Fruit fly (Drosophila melanogaster) whole organism, embryonic: Measurements from ENCODE around the gene senju.

ENCODE experiments used
- Atf6 ChIP-seq: fragments of 200-800 bp; sonication (Bioruptor generic); IDR thresholded peaks from 2 replicates; pipeline ENCODE4 v1.3.6; 2022; ENCODE audit warnings: missing biosample characterization, missing genetic modification characterization
- CG12071 ChIP-seq: fragments of 200-800 bp; sonication (Bioruptor generic); optimal IDR thresholded peaks from 3 replicates; lab custom pipeline; 2018; ENCODE audit warnings: missing biosample characterization, mild to moderate bottlenecking, missing genetic modification characterization
- CG12104 ChIP-seq: fragments of 200-800 bp; sonication (Bioruptor generic); optimal IDR thresholded peaks from 3 replicates; lab custom pipeline; 2016; ENCODE audit warnings: missing biosample characterization, missing genetic modification characterization
- CG12155 ChIP-seq: fragments of 200-800 bp; sonication (Bioruptor generic); optimal IDR thresholded peaks from 3 replicates; lab custom pipeline; 2016; ENCODE audit warnings: missing biosample characterization, missing genetic modification characterization
- CG13287 ChIP-seq: fragments of 200-800 bp; sonication (Bioruptor generic); IDR thresholded peaks from 2 replicates; pipeline ENCODE4 v1.3.6; 2022; ENCODE audit warnings: missing biosample characterization, missing genetic modification characterization; ENCODE audit not compliant: partially characterized antibody
- CG16863 ChIP-seq: fragments of 200-800 bp; sonication (Bioruptor generic); optimal IDR thresholded peaks from 3 replicates; lab custom pipeline; 2016; ENCODE audit warnings: missing biosample characterization, missing genetic modification characterization
- CG17568 ChIP-seq: fragments of 200-800 bp; sonication (Bioruptor generic); optimal IDR thresholded peaks from 2 replicates; lab custom pipeline; 2018; ENCODE audit warnings: missing biosample characterization, mild to moderate bottlenecking, missing genetic modification characterization, moderate library complexity
- CG17912 ChIP-seq: fragments of 200-800 bp; sonication (Bioruptor generic); optimal IDR thresholded peaks from 2 replicates; lab custom pipeline; 2018; ENCODE audit warnings: missing biosample characterization, mild to moderate bottlenecking, missing genetic modification characterization
- CG1832 ChIP-seq: fragments of 200-800 bp; sonication (Bioruptor generic); optimal IDR thresholded peaks from 2 replicates; lab custom pipeline; 2017; ENCODE audit warnings: missing biosample characterization, mild to moderate bottlenecking, missing genetic modification characterization, inconsistent platforms
- CG2116 ChIP-seq: fragments of 200-800 bp; sonication (Bioruptor generic); optimal IDR thresholded peaks from 3 replicates; lab custom pipeline; 2018; ENCODE audit warnings: missing biosample characterization, mild to moderate bottlenecking, missing genetic modification characterization
- CG3065 ChIP-seq: fragments of 200-800 bp; sonication (Bioruptor generic); optimal IDR thresholded peaks from 2 replicates; lab custom pipeline; 2016; ENCODE audit warnings: missing biosample characterization, missing genetic modification characterization
- CG31388 ChIP-seq: fragments of 200-800 bp; sonication (Bioruptor generic); optimal IDR thresholded peaks from 2 replicates; lab custom pipeline; 2016; ENCODE audit warnings: missing biosample characterization, missing genetic modification characterization
- CG32532 ChIP-seq: fragments of 200-800 bp; sonication (Bioruptor generic); IDR thresholded peaks from 2 replicates; pipeline ENCODE4 v1.3.6; 2022; ENCODE audit warnings: missing biosample characterization, missing genetic modification characterization
- CG32767 ChIP-seq: fragments of 200-800 bp; sonication (Bioruptor generic); IDR thresholded peaks from 2 replicates; pipeline ENCODE4 v1.3.6; 2022; ENCODE audit warnings: missing biosample characterization, missing genetic modification characterization
- CG33557 ChIP-seq: fragments of 200-800 bp; sonication (Bioruptor generic); optimal IDR thresholded peaks from 2 replicates; lab custom pipeline; 2019; ENCODE audit warnings: missing biosample characterization, mild to moderate bottlenecking, missing genetic modification characterization, moderate library complexity
- CG34376 ChIP-seq: fragments of 200-800 bp; sonication (Bioruptor generic); optimal IDR thresholded peaks from 2 replicates; lab custom pipeline; 2018; ENCODE audit warnings: missing biosample characterization, mild to moderate bottlenecking, missing genetic modification characterization
- CG34422 ChIP-seq: fragments of 200-800 bp; sonication (Bioruptor generic); IDR thresholded peaks from 3 replicates; pipeline ENCODE4 v1.3.6; 2022; ENCODE audit warnings: missing biosample characterization, missing genetic modification characterization
- CG3726 ChIP-seq: fragments of 200-800 bp; sonication (Bioruptor generic); IDR thresholded peaks from 3 replicates; pipeline ENCODE4, ENCODE4 v1.3.6; 2022; ENCODE audit warnings: missing biosample characterization, missing genetic modification characterization
- CG7271 ChIP-seq: fragments of 200-800 bp; sonication (Bioruptor generic); optimal IDR thresholded peaks from 2 replicates; lab custom pipeline; 2018; ENCODE audit warnings: missing biosample characterization, mild to moderate bottlenecking, missing genetic modification characterization, moderate library complexity
- CkIIα-i1 ChIP-seq: fragments of 200-800 bp; sonication (Bioruptor generic); IDR thresholded peaks from 2 replicates; pipeline ENCODE4 v1.3.6; 2022; ENCODE audit warnings: missing biosample characterization, missing genetic modification characterization
- Dfd ChIP-seq, 2 experiments: fragments of >200 bp; optimal IDR thresholded peaks; 2 replicates each; lab custom pipeline; 2017; ENCODE audit warnings: missing biosample characterization in 2 of 2, missing genetic modification characterization in 2 of 2
- Dip3 ChIP-seq: fragments of 200-800 bp; sonication (Bioruptor generic); optimal IDR thresholded peaks from 3 replicates; lab custom pipeline; 2016; ENCODE audit warnings: missing biosample characterization, missing genetic modification characterization
- E2f1 ChIP-seq: fragments of 200-800 bp; sonication (Bioruptor generic); IDR thresholded peaks from 2 replicates; pipeline ENCODE4 v1.3.6; 2022; ENCODE audit warnings: missing biosample characterization, missing genetic modification characterization
- Eip74EF ChIP-seq, 2 experiments: fragments of 200-800 bp in 1 of 2; fragments of >200 bp in 1 of 2; sonication (Bioruptor generic) in 1 of 2; optimal IDR thresholded peaks; 2 replicates each; lab custom pipeline; 2017 to 2019; ENCODE audit warnings: missing biosample characterization in 2 of 2, missing genetic modification characterization in 2 of 2, mild to moderate bottlenecking in 1 of 2, moderate library complexity in 1 of 2
- Elba2 ChIP-seq: fragments of 200-800 bp; sonication (Bioruptor generic); optimal IDR thresholded peaks from 3 replicates; lab custom pipeline; 2016; ENCODE audit warnings: missing biosample characterization, missing genetic modification characterization
- Hand ChIP-seq: fragments of 200-800 bp; sonication (Bioruptor generic); optimal IDR thresholded peaks from 2 replicates; lab custom pipeline; 2017; ENCODE audit warnings: mild to moderate bottlenecking, missing biosample characterization, missing genetic modification reagents, missing genetic modification characterization
- HmgZ ChIP-seq: fragments of 200-800 bp; sonication (Bioruptor generic); optimal IDR thresholded peaks from 2 replicates; lab custom pipeline; 2018; ENCODE audit warnings: missing biosample characterization, mild to moderate bottlenecking, missing genetic modification characterization
- Lpt ChIP-seq: fragments of >200 bp; optimal IDR thresholded peaks from 2 replicates; lab custom pipeline; 2018; ENCODE audit warnings: missing biosample characterization, missing genetic modification characterization
- Myb ChIP-seq: fragments of 200-800 bp; sonication (Bioruptor generic); optimal IDR thresholded peaks from 2 replicates; lab custom pipeline; 2016; ENCODE audit warnings: missing biosample characterization, missing genetic modification characterization
- Rx ChIP-seq: fragments of 200-800 bp; sonication (Bioruptor generic); IDR thresholded peaks from 2 replicates; pipeline ENCODE4 v1.3.6; 2022; ENCODE audit warnings: missing biosample characterization, missing genetic modification characterization
- Xrp1 ChIP-seq: fragments of 200-800 bp; sonication (Bioruptor generic); IDR thresholded peaks from 2 replicates; pipeline ENCODE4 v1.3.6; 2022; ENCODE audit warnings: missing biosample characterization, missing genetic modification characterization
- bsh ChIP-seq, 2 experiments: fragments of 200-800 bp; sonication (Bioruptor generic); optimal IDR thresholded peaks; 2 replicates each; lab custom pipeline; 2017 to 2018; ENCODE audit warnings: mild to moderate bottlenecking in 2 of 2, missing biosample characterization in 2 of 2, missing genetic modification characterization in 2 of 2, moderate library complexity in 1 of 2
- cato ChIP-seq: fragments of 200-800 bp; sonication (Bioruptor generic); optimal IDR thresholded peaks from 2 replicates; lab custom pipeline; 2016; ENCODE audit warnings: missing biosample characterization, missing genetic modification characterization, borderline replicate concordance
- chif ChIP-seq, 2 experiments: fragments of 200-800 bp; sonication (Bioruptor generic); optimal IDR thresholded peaks; 3 replicates each; lab custom pipeline; 2016; ENCODE audit warnings: missing biosample characterization in 2 of 2, missing genetic modification characterization in 2 of 2
- crol ChIP-seq: fragments of 200-800 bp; sonication (Bioruptor generic); IDR thresholded peaks from 2 replicates; pipeline ENCODE4 v1.3.6; 2022; ENCODE audit warnings: missing biosample characterization, missing genetic modification characterization
- eyg ChIP-seq: fragments of 200-800 bp; sonication (Bioruptor generic); optimal IDR thresholded peaks from 3 replicates; lab custom pipeline; 2016; ENCODE audit warnings: missing biosample characterization, missing genetic modification characterization
- fd96Cb ChIP-seq: fragments of 200-800 bp; sonication (Bioruptor generic); optimal IDR thresholded peaks from 2 replicates; lab custom pipeline; 2018; ENCODE audit warnings: missing biosample characterization, mild to moderate bottlenecking, missing genetic modification characterization, moderate library complexity
- gcm2 ChIP-seq: fragments of 200-800 bp; sonication (Bioruptor generic); optimal IDR thresholded peaks from 2 replicates; lab custom pipeline; 2016; ENCODE audit warnings: missing biosample characterization, missing genetic modification characterization
- gfzf ChIP-seq: fragments of 200-800 bp; sonication (Bioruptor generic); optimal IDR thresholded peaks from 2 replicates; lab custom pipeline; 2016; ENCODE audit warnings: missing biosample characterization, mild to moderate bottlenecking, missing genetic modification characterization, moderate library complexity
- mirr ChIP-seq: fragments of 200-800 bp; sonication (Bioruptor generic); optimal IDR thresholded peaks from 3 replicates; lab custom pipeline; 2018; ENCODE audit warnings: missing biosample characterization, mild to moderate bottlenecking, missing genetic modification characterization
- otp ChIP-seq: fragments of 200-800 bp; sonication (Bioruptor generic); IDR thresholded peaks from 3 replicates; pipeline ENCODE4, ENCODE4 v1.3.6; 2022; ENCODE audit warnings: missing biosample characterization, missing genetic modification characterization
- pho ChIP-seq: fragments of 200-800 bp; sonication (Bioruptor generic); optimal IDR thresholded peaks from 2 replicates; lab custom pipeline; 2016; ENCODE audit warnings: missing biosample characterization, missing genetic modification characterization
- phol ChIP-seq: fragments of 200-800 bp; sonication (Bioruptor generic); optimal IDR thresholded peaks from 3 replicates; lab custom pipeline; 2018; ENCODE audit warnings: missing biosample characterization, mild to moderate bottlenecking, missing genetic modification characterization, moderate library complexity
- psq ChIP-seq: fragments of 200-800 bp; sonication (Bioruptor generic); optimal IDR thresholded peaks from 2 replicates; lab custom pipeline; 2017; ENCODE audit warnings: missing biosample characterization, missing genetic modification characterization
- row ChIP-seq: fragments of 200-800 bp; sonication (Bioruptor generic); IDR thresholded peaks from 3 replicates; pipeline ENCODE4 v1.3.6; 2022; ENCODE audit warnings: missing biosample characterization, missing genetic modification characterization
- sd ChIP-seq: fragments of 200-800 bp; sonication (Bioruptor generic); optimal IDR thresholded peaks from 3 replicates; lab custom pipeline; 2018; ENCODE audit warnings: missing biosample characterization, mild to moderate bottlenecking, missing genetic modification characterization, moderate library complexity
- so ChIP-seq: fragments of 200-800 bp; sonication (Bioruptor generic); IDR thresholded peaks from 3 replicates; pipeline ENCODE4 v1.3.6; 2022; ENCODE audit warnings: missing biosample characterization, missing genetic modification characterization
- tin ChIP-seq: fragments of 200-800 bp; sonication (Bioruptor generic); optimal IDR thresholded peaks from 3 replicates; lab custom pipeline; 2016; ENCODE audit warnings: missing biosample characterization, missing genetic modification characterization
- z ChIP-seq: fragments of 200-800 bp; sonication (Bioruptor generic); IDR thresholded peaks from 3 replicates; pipeline ENCODE4 v1.3.6; 2022; ENCODE audit warnings: missing biosample characterization, missing genetic modification characterization

senju gene

dm6 chr2L:5070797-5071579, 18.3 kb downstream of the senju start, which contains the start of gene RpL37A (continued):
- no peak for TF ChIP-seq cato
- 0 out of 2 replicates have a peak, but pooled peaks have one; percentile 21 for TF ChIP-seq crol (GFP tag; lab: Robert Waterston, UW)
- TF ChIP-seq row (GFP tag; lab: Robert Waterston, UW) = peak; percentile 64
- TF ChIP-seq gfzf (GFP tag; lab: Kevin White, UChicago) = peak; percentile 99
- TF ChIP-seq Hand (GFP tag; lab: Kevin White, UChicago) = peak; percentile 24
- TF ChIP-seq Dfd (GFP tag; optimal IDR thresholded peaks at IDR 0.05; lab: Kevin White, UChicago) = no peak
- peak; percentile 78 for TF ChIP-seq CG12071 (GFP tag; lab: Kevin White, UChicago)
- peak; percentile 62 for TF ChIP-seq CG16863 (GFP tag; lab: Kevin White, UChicago)
- TF ChIP-seq sd (tag; lab: Kevin White, UChicago) = no peak
- TF ChIP-seq mirr (GFP tag; lab: Kevin White, UChicago) = peak; percentile 75
- peak; percentile 81 for TF ChIP-seq CG17568
- peak; percentile 90 for TF ChIP-seq HmgZ
- TF ChIP-seq psq (GFP tag; lab: Kevin White, UChicago) = peak; percentile 30
- peak; percentile 83 for TF ChIP-seq eyg (GFP tag; lab: Kevin White, UChicago)
- TF ChIP-seq CG32532 = peak; percentile 84
- peak; percentile 81 for TF ChIP-seq Myb (GFP tag; lab: Kevin White, UChicago)
- peak; percentile 90 for TF ChIP-seq CG17912 (GFP tag; lab: Kevin White, UChicago)
- no peak for TF ChIP-seq Xrp1 (GFP tag; lab: Robert Waterston, UW)
- peak; percentile 78 for TF ChIP-seq Rx (GFP tag; lab: Robert Waterston, UW)
- no peak for TF ChIP-seq Elba2 (GFP tag; lab: Kevin White, UChicago)
- peak in 1 of 2 experiments; percentile 71 for TF ChIP-seq bsh (GFP tag; optimal IDR thresholded peaks at IDR 0.05; lab: Kevin White, UChicago)
- TF ChIP-seq E2f1 (GFP tag; lab: Robert Waterston, UW) = peak; percentile 68
- peak; percentile 65 for TF ChIP-seq CG33557 (GFP tag; lab: Kevin White, UChicago)
- peak; percentile 84; the same call in 2 of the 3 replicates for TF ChIP-seq CG34422
- no peak for TF ChIP-seq CG3065
- TF ChIP-seq CkIIα-i1 (GFP tag; lab: Robert Waterston, UW) = no peak
- TF ChIP-seq z = peak; percentile 27; the same call in 1 of the 3 replicates
- TF ChIP-seq CG34376 (GFP tag; lab: Kevin White, UChicago) = peak; percentile 96
- TF ChIP-seq CG12104 (GFP tag; lab: Kevin White, UChicago) = peak; percentile 87
- no peak for TF ChIP-seq CG1832 (GFP tag; lab: Kevin White, UChicago)
- peak; percentile 83 for TF ChIP-seq phol (tag; lab: Kevin White, UChicago)
- peak; percentile 3 to 64 for TF ChIP-seq chif (GFP tag; optimal IDR thresholded peaks at IDR 0.05; lab: Kevin White, UChicago)
- peak in 1 of 2 experiments; percentile 77 for TF ChIP-seq Eip74EF (GFP tag; optimal IDR thresholded peaks at IDR 0.05; lab: Kevin White, UChicago)
- peak; percentile 86 for TF ChIP-seq CG2116 (GFP tag; lab: Kevin White, UChicago)
- TF ChIP-seq CG32767 = peak; percentile 51; the same call in 1 of the 2 replicates
- TF ChIP-seq CG12155 = peak; percentile 63
- peak; percentile 72 for TF ChIP-seq gcm2 (GFP tag; lab: Kevin White, UChicago)
- TF ChIP-seq tin (GFP tag; lab: Kevin White, UChicago) = peak; percentile 61
- TF ChIP-seq CG7271 (tag; lab: Kevin White, UChicago) = peak; percentile 93
- TF ChIP-seq Dip3 (GFP tag; lab: Kevin White, UChicago) = peak; percentile 7
- TF ChIP-seq CG3726 (GFP tag; lab: Robert Waterston, UW) = 0 out of 3 replicates have a peak, but pooled peaks have one; percentile 14
- peak; percentile 78 for TF ChIP-seq Atf6 (GFP tag; lab: Robert Waterston, UW)
- no peak; the same call in 1 of the 2 replicates for TF ChIP-seq CG13287 (GFP tag; lab: Robert Waterston, UW)
- TF ChIP-seq fd96Cb (tag; lab: Kevin White, UChicago) = peak; percentile 20
- TF ChIP-seq Lpt (GFP tag; lab: Kevin White, UChicago) = no peak
- TF ChIP-seq CG31388 = no peak
- TF ChIP-seq pho = peak; percentile 83
- peak; percentile 81; the same call in 2 of the 3 replicates for TF ChIP-seq so
- TF ChIP-seq otp (GFP tag; lab: Robert Waterston, UW) = peak; percentile 86
